Fruit fly (Drosophila melanogaster) S2 (cell line): ENCODE data around the gene Efr.

ENCODE experiments used
- CG8478 ChIP-seq: fragments of >200 bp; optimal IDR thresholded peaks from 2 replicates; lab custom pipeline; 2018
- CTCF ChIP-seq, 2 experiments: fragments of >200 bp; optimal IDR thresholded peaks; 2 replicates each; lab custom pipeline; 2018

DNA sequence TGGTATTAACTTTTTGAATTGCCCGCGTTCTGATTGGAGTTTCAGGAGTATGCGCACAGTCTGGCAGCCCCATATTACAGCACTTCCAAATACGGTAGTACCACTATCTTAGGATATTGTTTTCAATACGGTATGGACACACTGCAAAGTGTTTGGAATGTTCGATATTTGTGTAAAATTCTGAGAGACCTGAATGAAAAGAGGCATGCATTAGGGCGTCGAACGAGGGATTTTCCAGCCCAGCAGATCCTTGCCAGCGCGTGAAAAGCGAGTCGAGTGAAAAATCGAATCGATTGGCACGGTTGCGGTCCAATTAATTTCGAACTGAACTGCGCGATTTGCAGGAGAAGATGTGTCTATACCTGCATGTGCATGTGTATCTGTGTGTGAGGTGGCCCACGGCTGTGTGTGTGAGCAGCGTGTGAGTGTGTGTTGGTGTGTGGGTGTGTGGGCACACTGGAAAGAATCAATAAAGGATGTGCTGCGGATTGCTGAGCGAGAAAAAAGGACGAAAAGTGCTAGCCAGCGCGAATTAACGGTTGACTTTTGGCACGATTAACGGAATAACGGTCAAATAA, 5.8 kb downstream of the Efr start, which contains the start of gene dtn:
- TF ChIP-seq CG8478 (lab: Kevin White, UChicago): no peak
- TF ChIP-seq CTCF (optimal IDR thresholded peaks at IDR 0.05; lab: Kevin White, UChicago): no peak
